Fruit fly (Drosophila melanogaster) whole organism, embryonic: ENCODE data around the gene CG32147.

Source experiments
- CG10147 ChIP-seq: fragments of 200-800 bp; sonication (Bioruptor generic); optimal IDR thresholded peaks from 2 replicates; lab custom pipeline; 2019; ENCODE audit warnings: missing biosample characterization, mild to moderate bottlenecking, missing genetic modification characterization, moderate library complexity
- CG11504 ChIP-seq: fragments of 200-800 bp; sonication (Bioruptor generic); optimal IDR thresholded peaks from 3 replicates; lab custom pipeline; 2019; ENCODE audit warnings: missing biosample characterization, mild to moderate bottlenecking, missing genetic modification characterization, moderate library complexity
- CG11695 ChIP-seq: fragments of 200-800 bp; sonication (Bioruptor generic); IDR thresholded peaks from 3 replicates; pipeline ENCODE4 v1.3.6; 2022; ENCODE audit warnings: missing biosample characterization, missing genetic modification characterization
- CG12219 ChIP-seq: fragments of 200-800 bp; sonication (Bioruptor generic); optimal IDR thresholded peaks from 3 replicates; lab custom pipeline; 2018; ENCODE audit warnings: missing biosample characterization, mild to moderate bottlenecking, missing genetic modification characterization
- CG12299 ChIP-seq: fragments of 200-800 bp; sonication (Bioruptor generic); optimal IDR thresholded peaks from 2 replicates; lab custom pipeline; 2018; ENCODE audit warnings: missing biosample characterization, mild to moderate bottlenecking, missing genetic modification characterization
- CG1233 ChIP-seq: fragments of 200-800 bp; sonication (Bioruptor generic); optimal IDR thresholded peaks from 4 replicates; lab custom pipeline; 2018; ENCODE audit warnings: missing biosample characterization, mild to moderate bottlenecking, missing genetic modification characterization
- CG12744 ChIP-seq: fragments of 200-800 bp; sonication (Bioruptor generic); optimal IDR thresholded peaks from 2 replicates; lab custom pipeline; 2016; ENCODE audit warnings: missing biosample characterization, missing genetic modification characterization
- CG13424 ChIP-seq: fragments of 200-800 bp; sonication (Bioruptor generic); optimal IDR thresholded peaks from 2 replicates; lab custom pipeline; 2019; ENCODE audit warnings: missing biosample characterization, mild to moderate bottlenecking, missing genetic modification characterization, moderate library complexity
- CG14710 ChIP-seq: fragments of 200-800 bp; sonication (Bioruptor generic); optimal IDR thresholded peaks from 3 replicates; lab custom pipeline; 2019; ENCODE audit warnings: missing biosample characterization, mild to moderate bottlenecking, missing genetic modification characterization, moderate library complexity
- CG15601 ChIP-seq: fragments of 200-800 bp; sonication (Bioruptor generic); optimal IDR thresholded peaks from 3 replicates; lab custom pipeline; 2019; ENCODE audit warnings: missing biosample characterization, mild to moderate bottlenecking, missing genetic modification characterization, moderate library complexity
- CG17359 ChIP-seq: fragments of 200-800 bp; sonication (Bioruptor generic); optimal IDR thresholded peaks from 3 replicates; lab custom pipeline; 2018; ENCODE audit warnings: missing biosample characterization, mild to moderate bottlenecking, missing genetic modification characterization, moderate library complexity
- CG17385 ChIP-seq: fragments of 200-800 bp; sonication (Bioruptor generic); optimal IDR thresholded peaks from 3 replicates; lab custom pipeline; 2018; ENCODE audit warnings: missing biosample characterization, mild to moderate bottlenecking, missing genetic modification characterization
- CG18619 ChIP-seq: fragments of 200-800 bp; sonication (Bioruptor generic); optimal IDR thresholded peaks from 3 replicates; lab custom pipeline; 2017; ENCODE audit warnings: missing biosample characterization, mild to moderate bottlenecking, missing genetic modification characterization
- CG30403 ChIP-seq: fragments of 200-800 bp; sonication (Bioruptor generic); optimal IDR thresholded peaks from 3 replicates; lab custom pipeline; 2016; ENCODE audit warnings: missing biosample characterization, missing genetic modification characterization
- CG31441 ChIP-seq: fragments of 200-800 bp; sonication (Bioruptor generic); IDR thresholded peaks from 2 replicates; pipeline ENCODE4 v1.3.6; 2022; ENCODE audit warnings: missing biosample characterization, missing genetic modification characterization
- CG3281 ChIP-seq: fragments of 200-800 bp; sonication (Bioruptor generic); optimal IDR thresholded peaks from 3 replicates; lab custom pipeline; 2017; ENCODE audit warnings: missing biosample characterization, mild to moderate bottlenecking, missing genetic modification characterization
- CG3847 ChIP-seq: fragments of 200-800 bp; sonication (Bioruptor generic); IDR thresholded peaks from 2 replicates; pipeline ENCODE4 v1.3.6; 2022; ENCODE audit warnings: missing biosample characterization, missing genetic modification characterization
- CG5180 ChIP-seq: fragments of 200-800 bp; sonication (Bioruptor generic); optimal IDR thresholded peaks from 3 replicates; lab custom pipeline; 2017; ENCODE audit warnings: missing biosample characterization, missing genetic modification characterization, mild to moderate bottlenecking, moderate library complexity, missing genetic modification reagents
- CG5953 ChIP-seq: fragments of 200-800 bp; sonication (Bioruptor generic); IDR thresholded peaks from 2 replicates; pipeline ENCODE4 v1.3.6; 2022; ENCODE audit warnings: missing biosample characterization, missing genetic modification characterization
- CG6791 ChIP-seq: fragments of 200-800 bp; sonication (Bioruptor generic); IDR thresholded peaks from 3 replicates; pipeline ENCODE4 v1.3.6; 2022; ENCODE audit warnings: missing biosample characterization, missing genetic modification characterization; ENCODE audit not compliant: partially characterized antibody
- CG7271 ChIP-seq: fragments of 200-800 bp; sonication (Bioruptor generic); optimal IDR thresholded peaks from 2 replicates; lab custom pipeline; 2018; ENCODE audit warnings: missing biosample characterization, mild to moderate bottlenecking, missing genetic modification characterization, moderate library complexity
- CG7839 ChIP-seq: fragments of 200-800 bp; sonication (Bioruptor generic); optimal IDR thresholded peaks from 3 replicates; lab custom pipeline; 2018; ENCODE audit warnings: missing biosample characterization, mild to moderate bottlenecking, missing genetic modification characterization, moderate library complexity
- CG8290 ChIP-seq, 3 experiments: fragments of 200-800 bp; sonication (Bioruptor generic); optimal IDR thresholded peaks; 2 replicates each; lab custom pipeline; 2016 to 2019; ENCODE audit warnings: missing biosample characterization in 3 of 3, missing genetic modification characterization in 3 of 3, mild to moderate bottlenecking in 2 of 3, moderate library complexity in 1 of 3
- D19A ChIP-seq: fragments of 200-800 bp; optimal IDR thresholded peaks from 3 replicates; lab custom pipeline; 2019; ENCODE audit warnings: missing biosample characterization, mild to moderate bottlenecking, missing genetic modification characterization, moderate library complexity
- Ets97D ChIP-seq: fragments of 200-800 bp; sonication (Bioruptor generic); optimal IDR thresholded peaks from 3 replicates; lab custom pipeline; 2016; ENCODE audit warnings: missing biosample characterization, missing genetic modification characterization
- Hr39 ChIP-seq: fragments of >200 bp; optimal IDR thresholded peaks from 2 replicates; lab custom pipeline; 2017
- Mes4 ChIP-seq: fragments of 200-800 bp; sonication (Bioruptor generic); optimal IDR thresholded peaks from 2 replicates; lab custom pipeline; 2016; ENCODE audit warnings: missing biosample characterization, missing genetic modification characterization
- Mrtf ChIP-seq: fragments of 200-800 bp; sonication (Bioruptor generic); IDR thresholded peaks from 3 replicates; pipeline ENCODE4 v1.3.6; 2022; ENCODE audit warnings: missing biosample characterization, missing genetic modification characterization
- Myb ChIP-seq: fragments of 200-800 bp; sonication (Bioruptor generic); optimal IDR thresholded peaks from 2 replicates; lab custom pipeline; 2016; ENCODE audit warnings: missing biosample characterization, missing genetic modification characterization
- Nf-YB ChIP-seq: fragments of 200-800 bp; sonication (Bioruptor generic); optimal IDR thresholded peaks from 3 replicates; lab custom pipeline; 2019; ENCODE audit warnings: missing biosample characterization, mild to moderate bottlenecking, missing genetic modification characterization, moderate library complexity
- Oaz ChIP-seq: fragments of 200-800 bp; sonication (Bioruptor generic); IDR thresholded peaks from 2 replicates; pipeline ENCODE4 v1.3.6; 2022; ENCODE audit warnings: missing biosample characterization, missing genetic modification characterization
- Sox100B ChIP-seq: fragments of 200-800 bp; sonication (Bioruptor generic); optimal IDR thresholded peaks from 3 replicates; lab custom pipeline; 2018; ENCODE audit warnings: missing biosample characterization, mild to moderate bottlenecking, missing genetic modification characterization
- Sox102F ChIP-seq: fragments of 200-800 bp; sonication (Bioruptor generic); optimal IDR thresholded peaks from 2 replicates; lab custom pipeline; 2018; ENCODE audit warnings: missing biosample characterization, mild to moderate bottlenecking, missing genetic modification characterization, moderate library complexity
- Xrp1 ChIP-seq: fragments of 200-800 bp; sonication (Bioruptor generic); IDR thresholded peaks from 2 replicates; pipeline ENCODE4 v1.3.6; 2022; ENCODE audit warnings: missing biosample characterization, missing genetic modification characterization
- amos ChIP-seq: fragments of 200-800 bp; sonication (Bioruptor generic); IDR thresholded peaks from 2 replicates; pipeline ENCODE4 v1.3.6; 2022; ENCODE audit warnings: missing biosample characterization, missing genetic modification characterization; ENCODE audit not compliant: partially characterized antibody
- bowl ChIP-seq: fragments of 200-800 bp; sonication (Bioruptor generic); IDR thresholded peaks from 2 replicates; pipeline ENCODE4 v1.3.6; 2022; ENCODE audit warnings: missing biosample characterization, missing genetic modification characterization
- cas ChIP-seq: fragments of 200-800 bp; sonication (Bioruptor generic); IDR thresholded peaks from 2 replicates; pipeline ENCODE4 v1.3.6; 2022; ENCODE audit warnings: missing biosample characterization, missing genetic modification characterization
- cato ChIP-seq: fragments of 200-800 bp; sonication (Bioruptor generic); optimal IDR thresholded peaks from 2 replicates; lab custom pipeline; 2016; ENCODE audit warnings: missing biosample characterization, missing genetic modification characterization, borderline replicate concordance
- dan ChIP-seq: fragments of 200-800 bp; sonication (Bioruptor generic); IDR thresholded peaks from 2 replicates; pipeline ENCODE4 v1.3.6; 2022; ENCODE audit warnings: missing biosample characterization, missing genetic modification characterization
- dati ChIP-seq: fragments of 200-800 bp; sonication (Bioruptor generic); IDR thresholded peaks from 2 replicates; pipeline ENCODE4 v1.3.6; 2022; ENCODE audit warnings: missing biosample characterization, missing genetic modification characterization
- dimm ChIP-seq: fragments of 200-800 bp; sonication (Bioruptor generic); IDR thresholded peaks from 2 replicates; pipeline ENCODE4 v1.3.6; 2022; ENCODE audit warnings: missing biosample characterization, missing genetic modification characterization
- emc ChIP-seq: fragments of 200-800 bp; sonication (Bioruptor generic); optimal IDR thresholded peaks from 2 replicates; lab custom pipeline; 2016; ENCODE audit warnings: missing biosample characterization, missing genetic modification characterization
- nerfin-1 ChIP-seq: fragments of 200-800 bp; sonication (Bioruptor generic); optimal IDR thresholded peaks from 3 replicates; lab custom pipeline; 2019; ENCODE audit warnings: missing biosample characterization, mild to moderate bottlenecking, missing genetic modification characterization, moderate library complexity
- pb ChIP-seq: fragments of 200-800 bp; sonication (Bioruptor generic); optimal IDR thresholded peaks from 3 replicates; lab custom pipeline; 2016; ENCODE audit warnings: missing biosample characterization, missing genetic modification characterization
- psq ChIP-seq: fragments of 200-800 bp; sonication (Bioruptor generic); optimal IDR thresholded peaks from 2 replicates; lab custom pipeline; 2017; ENCODE audit warnings: missing biosample characterization, missing genetic modification characterization
- schlank ChIP-seq: fragments of 200-800 bp; sonication (Bioruptor generic); optimal IDR thresholded peaks from 2 replicates; lab custom pipeline; 2018; ENCODE audit warnings: missing biosample characterization, mild to moderate bottlenecking, missing genetic modification characterization
- sr ChIP-seq: fragments of 200-800 bp; sonication (Bioruptor generic); IDR thresholded peaks from 3 replicates; pipeline ENCODE4 v1.3.6; 2022; ENCODE audit warnings: missing biosample characterization, missing genetic modification characterization
- toy ChIP-seq: fragments of 200-800 bp; sonication (Bioruptor generic); IDR thresholded peaks from 2 replicates; pipeline ENCODE4 v1.3.6; 2022; ENCODE audit warnings: missing biosample characterization, missing genetic modification characterization
- tup ChIP-seq: fragments of 200-800 bp; sonication (Bioruptor generic); optimal IDR thresholded peaks from 2 replicates; lab custom pipeline; 2016; ENCODE audit warnings: missing biosample characterization, mild to moderate bottlenecking, missing genetic modification characterization, moderate library complexity
- unpg ChIP-seq: fragments of 200-800 bp; sonication (Bioruptor generic); optimal IDR thresholded peaks from 3 replicates; lab custom pipeline; 2018; ENCODE audit warnings: missing biosample characterization, mild to moderate bottlenecking, missing genetic modification characterization, moderate library complexity

CG32147 gene

DNA sequence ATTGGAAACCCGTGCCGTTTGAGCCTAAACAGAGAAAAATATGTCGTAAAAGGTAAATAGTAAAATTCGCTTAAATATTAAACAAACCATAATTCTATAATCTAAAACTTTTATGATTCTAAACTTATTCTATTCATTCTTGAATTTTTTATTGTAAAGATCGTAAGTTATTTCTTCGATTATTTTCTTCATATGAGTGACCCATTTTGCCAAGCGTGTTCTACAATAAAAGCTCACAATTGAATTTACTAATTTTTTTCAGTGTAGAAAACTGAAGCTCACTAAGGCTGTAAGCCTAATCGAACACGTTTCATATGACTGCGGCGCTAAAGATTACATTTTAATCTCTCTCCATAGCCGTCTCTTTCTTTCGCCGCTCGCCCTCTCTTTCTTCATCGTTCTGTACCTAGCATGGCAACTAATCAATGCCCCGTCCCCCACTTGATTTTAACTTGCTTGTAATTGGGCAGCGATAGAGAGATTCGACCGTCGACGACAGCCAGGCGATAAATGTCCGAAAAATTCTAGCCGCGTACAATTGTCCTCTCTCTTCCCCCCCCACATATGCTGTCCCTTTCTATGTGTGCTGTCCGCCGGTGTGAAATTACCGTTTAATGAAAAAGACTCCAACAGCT lies 28.0 kb upstream of the CG32147 start (continued):
- TF ChIP-seq CG17385 (GFP tag; lab: Kevin White, UChicago) = no peak
- TF ChIP-seq CG12299 (tag; lab: Kevin White, UChicago) = no peak
- no peak for TF ChIP-seq CG15601 (tag; lab: Kevin White, UChicago)
- no peak for TF ChIP-seq toy (GFP tag; lab: Robert Waterston, UW)
- no peak for TF ChIP-seq psq (GFP tag; lab: Kevin White, UChicago)
- TF ChIP-seq cato (GFP tag; lab: Kevin White, UChicago) = no peak
- peak; percentile 10 for TF ChIP-seq CG3281 (GFP tag; lab: Kevin White, UChicago)
- TF ChIP-seq CG31441 (GFP tag; lab: Robert Waterston, UW) = no peak
- no peak for TF ChIP-seq CG6791 (GFP tag; lab: Robert Waterston, UW)
- TF ChIP-seq CG1233 (GFP tag; lab: Kevin White, UChicago) = no peak
- TF ChIP-seq emc (GFP tag; lab: Kevin White, UChicago) = no peak
- TF ChIP-seq CG10147 (GFP tag; lab: Kevin White, UChicago) = no peak
- no peak for TF ChIP-seq CG18619 (GFP tag; lab: Kevin White, UChicago)
- TF ChIP-seq CG13424 (tag; lab: Kevin White, UChicago) = no peak
- TF ChIP-seq CG5953 (GFP tag; lab: Robert Waterston, UW) = no peak
- TF ChIP-seq dati (GFP tag; lab: Robert Waterston, UW) = no peak
- TF ChIP-seq dan (GFP tag; lab: Robert Waterston, UW) = no peak
- TF ChIP-seq CG3847 (GFP tag; lab: Robert Waterston, UW) = no peak
- peak; percentile 21 for TF ChIP-seq unpg (GFP tag; lab: Kevin White, UChicago)
- TF ChIP-seq Ets97D (GFP tag; lab: Kevin White, UChicago) = no peak
- TF ChIP-seq Oaz (GFP tag; lab: Robert Waterston, UW) = no peak
- TF ChIP-seq CG11504 (tag; lab: Kevin White, UChicago) = peak; percentile 24
- peak; percentile 4 for TF ChIP-seq CG30403 (GFP tag; lab: Kevin White, UChicago)
- no peak for TF ChIP-seq Mes4 (GFP tag; lab: Kevin White, UChicago)
- TF ChIP-seq CG7271 = no peak
- TF ChIP-seq Xrp1 = 0 out of 2 replicates have a peak, but pooled peaks have one; percentile 28
- peak; percentile 8 for TF ChIP-seq Sox102F (GFP tag; lab: Kevin White, UChicago)
- TF ChIP-seq schlank = no peak
- no peak for TF ChIP-seq CG5180 (GFP tag; lab: Kevin White, UChicago)
- TF ChIP-seq nerfin-1 (tag; lab: Kevin White, UChicago) = no peak
- no peak for TF ChIP-seq dimm (GFP tag; lab: Robert Waterston, UW)
- TF ChIP-seq CG7839 (tag; lab: Kevin White, UChicago) = peak; percentile 20
- peak; percentile 6 for TF ChIP-seq Sox100B (GFP tag; lab: Kevin White, UChicago)
- no peak for TF ChIP-seq CG8290 (GFP tag; optimal IDR thresholded peaks at IDR 0.05; lab: Kevin White, UChicago)
- no peak for TF ChIP-seq CG8290 (tag; optimal IDR thresholded peaks at IDR 0.05; lab: Kevin White, UChicago)
- no peak for TF ChIP-seq CG12219 (GFP tag; lab: Kevin White, UChicago)
- no peak for TF ChIP-seq amos (GFP tag; lab: Robert Waterston, UW)
- peak; percentile 90 for TF ChIP-seq Nf-YB
- no peak for TF ChIP-seq sr (GFP tag; lab: Robert Waterston, UW)
- peak; percentile 47 for TF ChIP-seq CG14710
- TF ChIP-seq CG11695 (GFP tag; lab: Robert Waterston, UW) = no peak
- no peak for TF ChIP-seq Mrtf (GFP tag; lab: Robert Waterston, UW)
- TF ChIP-seq CG17359 (tag; lab: Kevin White, UChicago) = peak; percentile 3
- no peak for TF ChIP-seq D19A (tag; lab: Kevin White, UChicago)
- no peak for TF ChIP-seq bowl
- TF ChIP-seq pb (GFP tag; lab: Kevin White, UChicago) = no peak
- no peak for TF ChIP-seq tup (GFP tag; lab: Kevin White, UChicago)
- no peak for TF ChIP-seq cas
- TF ChIP-seq Hr39 = no peak
- no peak for TF ChIP-seq CG12744 (GFP tag; lab: Kevin White, UChicago)
- TF ChIP-seq Myb (GFP tag; lab: Kevin White, UChicago) = no peak
